Worm (Caenorhabditis elegans): ENCODE measurements around the gene mlcd-1.

- no peak for TF ChIP-seq snpc-4 (tag; optimal IDR thresholded peaks at IDR 0.05)
- no peak for TF ChIP-seq nhr-12 (tag; optimal IDR thresholded peaks at IDR 0.05)
- no peak for TF ChIP-seq mls-2 (tag; optimal IDR thresholded peaks at IDR 0.05)
- no peak for TF ChIP-seq nhr-237 (tag; optimal IDR thresholded peaks at IDR 0.05)
- no peak for TF ChIP-seq mep-1 (tag; optimal IDR thresholded peaks at IDR 0.05)
- no peak for TF ChIP-seq lsy-2 (tag; optimal IDR thresholded peaks at IDR 0.05)
- no peak for TF ChIP-seq elt-1 (tag; optimal IDR thresholded peaks at IDR 0.05; ENCODE audit: borderline replicate concordance, insufficient read depth)
- no peak for TF ChIP-seq ces-1 (GFP tag; optimal IDR thresholded peaks at IDR 0.05)
- TF ChIP-seq nhr-76 (tag; optimal IDR thresholded peaks at IDR 0.05): no peak
- no peak for TF ChIP-seq unc-62 (GFP tag; optimal IDR thresholded peaks at IDR 0.05)
- TF ChIP-seq elt-3 (tag; optimal IDR thresholded peaks at IDR 0.05): no peak
These were observed 26.4 kb upstream of the mlcd-1 start, which contains the start of gene apc-11 for ce11 chrIII:4594324-4594723.
